Worm (Caenorhabditis elegans) whole organism, L1 larva: ENCODE results near the gene M05D6.9.

ENCODE experiments used
- C16A3.4 ChIP-seq: fragments of 150-350 bp; optimal IDR thresholded peaks from 2 replicates; lab custom pipeline; 2014; ENCODE audit warnings: missing biosample characterization, missing genetic modification characterization
- C34B4.2 ChIP-seq: sonication (generic microtip); optimal IDR thresholded peaks from 2 replicates; lab custom pipeline; 2017; ENCODE audit warnings: mild to moderate bottlenecking, missing genetic modification characterization, missing compliant biosample characterization
- F16B12.6 ChIP-seq: fragments of 150-350 bp; optimal IDR thresholded peaks from 2 replicates; lab custom pipeline; 2014; ENCODE audit warnings: missing biosample characterization, missing genetic modification characterization
- Y116A8C.19 ChIP-seq: sonication (generic microtip); optimal IDR thresholded peaks from 2 replicates; lab custom pipeline; 2016; ENCODE audit warnings: missing compliant biosample characterization, missing genetic modification characterization, borderline replicate concordance
- aha-1 ChIP-seq: fragments of 150-350 bp; optimal IDR thresholded peaks from 2 replicates; lab custom pipeline; 2014; ENCODE audit warnings: missing biosample characterization, missing genetic modification characterization
- alr-1 ChIP-seq: fragments of 200-800 bp; sonication (Bioruptor generic); optimal IDR thresholded peaks from 2 replicates; lab custom pipeline; 2018; ENCODE audit warnings: borderline replicate concordance, mild to moderate bottlenecking, missing genetic modification characterization, missing compliant biosample characterization
- aly-2 ChIP-seq: fragments of 150-350 bp; optimal IDR thresholded peaks from 2 replicates; lab custom pipeline; 2014; ENCODE audit warnings: missing biosample characterization, missing genetic modification characterization
- ama-1 ChIP-seq: fragments of 150-350 bp; optimal IDR thresholded peaks from 2 replicates; lab custom pipeline; 2014
- blmp-1 ChIP-seq: fragments of 150-350 bp; optimal IDR thresholded peaks from 2 replicates; lab custom pipeline; 2014; ENCODE audit warnings: missing biosample characterization, missing genetic modification characterization
- ceh-63 ChIP-seq: fragments of 200-800 bp; sonication (Bioruptor generic); optimal IDR thresholded peaks from 2 replicates; lab custom pipeline; 2018; ENCODE audit warnings: mild to moderate bottlenecking, missing genetic modification characterization, missing compliant biosample characterization
- ceh-8 ChIP-seq: fragments of 200-800 bp; sonication (Bioruptor generic); optimal IDR thresholded peaks from 2 replicates; lab custom pipeline; 2018; ENCODE audit warnings: mild to moderate bottlenecking, missing genetic modification characterization, moderate library complexity, missing compliant biosample characterization
- ceh-82 ChIP-seq, 3 experiments: fragments of 150-350 bp in 1 of 3; sonication (generic microtip) in 2 of 3; optimal IDR thresholded peaks; 2 replicates each; lab custom pipeline; 2014 to 2017; ENCODE audit warnings: missing biosample characterization in 3 of 3, missing genetic modification characterization in 3 of 3
- ceh-88 ChIP-seq: fragments of 200-800 bp; sonication (Bioruptor generic); IDR thresholded peaks from 2 replicates; pipeline ENCODE4 v1.3.6; 2022; ENCODE audit warnings: missing genetic modification characterization, missing compliant biosample characterization
- dpl-1 ChIP-seq, 3 experiments: fragments of 150-350 bp in 2 of 3; sonication (generic microtip) in 1 of 3; optimal IDR thresholded peaks; 2 replicates each; lab custom pipeline; 2014 to 2017; ENCODE audit warnings: missing biosample characterization in 3 of 3, missing genetic modification characterization in 3 of 3, missing genetic modification reagents in 3 of 3
- dsc-1 ChIP-seq: sonication (generic microtip); optimal IDR thresholded peaks from 2 replicates; lab custom pipeline; 2016; ENCODE audit warnings: mild to moderate bottlenecking, missing genetic modification characterization, missing compliant biosample characterization
- efl-1 ChIP-seq, 4 experiments: fragments of 150-350 bp; optimal IDR thresholded peaks in 3 of 4; peaks in 1 of 4; 1 replicate in 1 of 4; 2 replicates in 3 of 4; lab custom pipeline; 2014; ENCODE audit warnings: missing biosample characterization in 2 of 4, missing genetic modification characterization in 2 of 4, missing genetic modification reagents in 2 of 4
- efl-3 ChIP-seq: fragments of 200-800 bp; sonication (Bioruptor generic); optimal IDR thresholded peaks from 2 replicates; lab custom pipeline; 2018; ENCODE audit warnings: mild to moderate bottlenecking, missing genetic modification characterization, missing compliant biosample characterization
- egl-27 ChIP-seq, 2 experiments: fragments of 150-350 bp in 1 of 2; sonication (generic microtip); optimal IDR thresholded peaks; 3 replicates each; lab custom pipeline; 2017 to 2018; ENCODE audit warnings: missing biosample characterization in 2 of 2, missing genetic modification characterization in 2 of 2, missing genetic modification reagents in 2 of 2
- elt-2 ChIP-seq: sonication (generic microtip); optimal IDR thresholded peaks from 2 replicates; lab custom pipeline; 2016; ENCODE audit warnings: missing genetic modification characterization, mild to moderate bottlenecking, inconsistent platforms, missing compliant biosample characterization, missing genetic modification reagents
- ets-5 ChIP-seq: fragments of 200-800 bp; sonication (Bioruptor generic); IDR thresholded peaks from 2 replicates; pipeline ENCODE4 v1.3.6; 2022; ENCODE audit warnings: missing genetic modification characterization, missing compliant biosample characterization
- fkh-4 ChIP-seq: sonication (generic microtip); optimal IDR thresholded peaks from 2 replicates; lab custom pipeline; 2016; ENCODE audit warnings: missing compliant biosample characterization, missing genetic modification characterization, borderline replicate concordance
- fkh-8 ChIP-seq: sonication (generic microtip); optimal IDR thresholded peaks from 2 replicates; lab custom pipeline; 2016; ENCODE audit warnings: mild to moderate bottlenecking, missing genetic modification characterization, missing compliant biosample characterization
- fos-1 ChIP-seq: fragments of 150-350 bp; optimal IDR thresholded peaks from 2 replicates; lab custom pipeline; 2014; ENCODE audit warnings: missing biosample characterization, missing genetic modification characterization
- hlh-17 ChIP-seq: fragments of 200-800 bp; sonication (Bioruptor generic); optimal IDR thresholded peaks from 2 replicates; lab custom pipeline; 2018; ENCODE audit warnings: missing genetic modification characterization, mild to moderate bottlenecking, missing compliant biosample characterization, moderate library complexity, borderline replicate concordance
- hlh-4 ChIP-seq: sonication (generic microtip); optimal IDR thresholded peaks from 2 replicates; lab custom pipeline; 2016; ENCODE audit warnings: mild to moderate bottlenecking, missing genetic modification characterization, missing compliant biosample characterization
- lin-14 ChIP-seq: fragments of 200-800 bp; sonication (Bioruptor generic); optimal IDR thresholded peaks from 2 replicates; lab custom pipeline; 2018; ENCODE audit warnings: mild to moderate bottlenecking, missing genetic modification characterization, moderate library complexity, missing compliant biosample characterization
- lin-15B ChIP-seq: fragments of 150-350 bp; sonication (generic microtip); optimal IDR thresholded peaks from 3 replicates; lab custom pipeline; 2014; ENCODE audit warnings: missing biosample characterization, missing genetic modification characterization
- lin-39 ChIP-seq: fragments of 150-350 bp; optimal IDR thresholded peaks from 2 replicates; lab custom pipeline; 2014; ENCODE audit warnings: missing biosample characterization, missing genetic modification reagents, missing genetic modification characterization
- lsy-2 ChIP-seq, 2 experiments: fragments of 150-350 bp; optimal IDR thresholded peaks; 2 replicates each; lab custom pipeline; 2014; ENCODE audit warnings: missing biosample characterization in 2 of 2, missing genetic modification characterization in 2 of 2
- mab-9 ChIP-seq: fragments of 200-800 bp; sonication (Bioruptor generic); IDR thresholded peaks from 2 replicates; pipeline ENCODE4 v1.3.6; 2022; ENCODE audit warnings: missing genetic modification reagents, missing genetic modification characterization, missing compliant biosample characterization
- mdl-1 ChIP-seq, 2 experiments: fragments of 150-350 bp; optimal IDR thresholded peaks; 2 replicates each; lab custom pipeline; 2014 to 2017; ENCODE audit warnings: missing biosample characterization in 2 of 2, missing genetic modification characterization in 2 of 2, inconsistent platforms in 1 of 2
- mef-2 ChIP-seq: fragments of 150-350 bp; optimal IDR thresholded peaks from 2 replicates; lab custom pipeline; 2014; ENCODE audit warnings: missing biosample characterization, missing genetic modification characterization
- nhr-11 ChIP-seq: fragments of 150-350 bp; optimal IDR thresholded peaks from 2 replicates; lab custom pipeline; 2014; ENCODE audit warnings: missing biosample characterization, missing genetic modification characterization
- nhr-12 ChIP-seq: sonication (generic microtip); optimal IDR thresholded peaks from 2 replicates; lab custom pipeline; 2017; ENCODE audit warnings: missing biosample characterization, missing genetic modification characterization
- nhr-19 ChIP-seq: fragments of 200-800 bp; sonication (Bioruptor generic); conservative IDR thresholded peaks from 2 replicates; pipeline ENCODE4 v1.3.6; 2022; ENCODE audit warnings: missing genetic modification characterization, missing compliant biosample characterization
- nhr-28 ChIP-seq: fragments of 150-350 bp; optimal IDR thresholded peaks from 2 replicates; lab custom pipeline; 2014; ENCODE audit warnings: missing biosample characterization, missing genetic modification characterization
- nhr-47 ChIP-seq: sonication (generic microtip); optimal IDR thresholded peaks from 2 replicates; lab custom pipeline; 2016; ENCODE audit warnings: mild to moderate bottlenecking, missing genetic modification characterization, moderate library complexity, missing compliant biosample characterization
- nhr-71 ChIP-seq: sonication (generic microtip); optimal IDR thresholded peaks from 2 replicates; lab custom pipeline; 2016; ENCODE audit warnings: mild to moderate bottlenecking, missing genetic modification characterization, moderate library complexity, missing compliant biosample characterization
- nhr-76 ChIP-seq: sonication (generic microtip); optimal IDR thresholded peaks from 2 replicates; lab custom pipeline; 2017; ENCODE audit warnings: missing biosample characterization, missing genetic modification characterization
- nhr-77 ChIP-seq: fragments of 150-350 bp; optimal IDR thresholded peaks from 2 replicates; lab custom pipeline; 2014; ENCODE audit warnings: missing biosample characterization, missing genetic modification characterization
- nhr-85 ChIP-seq: sonication (generic microtip); peaks from one replicate; lab custom pipeline; 2016; ENCODE audit warnings: missing genetic modification characterization, inconsistent platforms, missing compliant biosample characterization
- nhr-90 ChIP-seq: sonication (generic microtip); optimal IDR thresholded peaks from 2 replicates; lab custom pipeline; 2016; ENCODE audit warnings: mild to moderate bottlenecking, missing genetic modification characterization, missing compliant biosample characterization; ENCODE audit not compliant: poor library complexity
- pqm-1 ChIP-seq: sonication (generic microtip); optimal IDR thresholded peaks from 3 replicates; lab custom pipeline; 2017; ENCODE audit warnings: missing biosample characterization, missing genetic modification characterization
- snpc-4 ChIP-seq: fragments of 150-350 bp; optimal IDR thresholded peaks from 2 replicates; lab custom pipeline; 2014; ENCODE audit warnings: missing biosample characterization, missing genetic modification characterization
- swsn-7 ChIP-seq: sonication (generic microtip); optimal IDR thresholded peaks from 2 replicates; lab custom pipeline; 2016; ENCODE audit warnings: missing genetic modification characterization, missing compliant biosample characterization
- tbx-2 ChIP-seq: sonication (generic microtip); optimal IDR thresholded peaks from 2 replicates; lab custom pipeline; 2016; ENCODE audit warnings: missing genetic modification characterization, missing compliant biosample characterization
- unc-30 ChIP-seq: sonication (generic microtip); optimal IDR thresholded peaks from 2 replicates; lab custom pipeline; 2017; ENCODE audit warnings: missing biosample characterization, missing genetic modification characterization
- unc-86 ChIP-seq: sonication (generic microtip); optimal IDR thresholded peaks from 2 replicates; lab custom pipeline; 2016; ENCODE audit warnings: missing genetic modification characterization, missing compliant biosample characterization
- unc-98 ChIP-seq: fragments of 200-800 bp; sonication (Bioruptor generic); IDR thresholded peaks from 2 replicates; pipeline ENCODE4 v1.3.6; 2022; ENCODE audit warnings: missing genetic modification characterization, missing compliant biosample characterization
- vab-15 ChIP-seq: sonication (generic microtip); optimal IDR thresholded peaks from 2 replicates; lab custom pipeline; 2017; ENCODE audit warnings: missing genotype, mild to moderate bottlenecking, missing genetic modification characterization, missing compliant biosample characterization
- zag-1 ChIP-seq: fragments of 150-350 bp; optimal IDR thresholded peaks from 2 replicates; lab custom pipeline; 2014; ENCODE audit warnings: missing biosample characterization, missing genetic modification characterization
- ztf-4 ChIP-seq: fragments of 150-350 bp; optimal IDR thresholded peaks from 2 replicates; lab custom pipeline; 2014; ENCODE audit warnings: missing biosample characterization, missing genetic modification characterization

Gene M05D6.9

DNA sequence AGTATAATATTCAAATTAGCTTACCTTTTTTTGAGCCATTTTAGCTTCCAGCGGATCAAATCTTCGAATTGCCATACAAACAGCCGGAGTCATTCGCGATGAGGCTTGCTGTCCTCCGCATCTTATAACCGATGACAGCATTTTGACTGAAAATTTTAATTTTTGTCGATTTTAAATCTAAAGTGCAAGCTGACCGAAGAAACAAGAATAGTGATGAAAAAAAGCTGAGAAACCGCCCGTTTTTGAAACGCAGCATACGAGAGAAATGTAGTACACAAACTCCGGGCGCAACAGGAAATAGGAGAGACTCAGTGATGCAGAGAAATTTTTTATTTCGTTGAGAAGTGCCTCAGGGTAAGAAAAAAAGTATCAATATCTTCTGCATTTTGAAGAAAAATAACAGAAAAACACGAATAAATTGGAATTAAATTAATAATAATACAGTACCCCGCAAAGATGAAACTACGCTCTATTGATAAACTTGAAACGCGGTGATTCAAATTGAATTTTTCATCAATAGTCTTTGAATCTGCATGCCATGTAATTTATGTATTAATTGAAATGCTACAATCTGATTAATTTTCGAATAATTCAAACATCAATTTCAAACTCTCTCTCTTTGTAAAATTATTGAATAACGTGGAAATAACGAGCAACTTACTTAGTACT lies 10.8 kb upstream of the M05D6.9 start:
- TF ChIP-seq nhr-76 (no peak), dpl-1 (GFP tag; optimal IDR thresholded peaks at IDR 0.05; lab: Kevin White, UChicago) (peak; percentile 45 to 75 (median 56)), fos-1 (no peak), nhr-77 (no peak), aly-2 (tag; lab: Kevin White, UChicago) (no peak), F16B12.6 (tag; lab: Kevin White, UChicago) (no peak), nhr-90 (no peak), hlh-17 (GFP tag; lab: Kevin White, UChicago) (no peak), nhr-71 (tag; lab: Kevin White, UChicago) (peak; percentile 48), ceh-82 (tag; optimal IDR thresholded peaks at IDR 0.05; lab: Kevin White, UChicago) (peak in 1 of 3 experiments; percentile 34), efl-3 (GFP tag; lab: Kevin White, UChicago) (no peak), Y116A8C.19 (tag; lab: Kevin White, UChicago) (no peak), nhr-11 (tag; lab: Kevin White, UChicago) (no peak), mdl-1 (tag; optimal IDR thresholded peaks at IDR 0.05; lab: Kevin White, UChicago) (no peak), snpc-4 (tag; lab: Kevin White, UChicago) (no peak), C34B4.2 (tag; lab: Kevin White, UChicago) (no peak), ceh-63 (no peak), ztf-4 (tag; lab: Kevin White, UChicago) (no peak), pqm-1 (no peak), fkh-4 (tag; lab: Kevin White, UChicago) (no peak), lin-15B (no peak), elt-2 (no peak), lin-39 (tag; lab: Kevin White, UChicago) (no peak), ceh-88 (GFP tag; lab: Robert Waterston, UW) (no peak), lin-14 (GFP tag; lab: Kevin White, UChicago) (peak; percentile 69), C16A3.4 (tag; lab: Kevin White, UChicago) (no peak), alr-1 (tag; lab: Kevin White, UChicago) (no peak), aha-1 (tag; lab: Kevin White, UChicago) (no peak), tbx-2 (tag; lab: Kevin White, UChicago) (no peak), nhr-19 (GFP tag; lab: Robert Waterston, UW) (peak; percentile 33), swsn-7 (tag; lab: Kevin White, UChicago) (peak; percentile 13), ceh-8 (GFP tag; lab: Kevin White, UChicago) (no peak), mab-9 (GFP tag; lab: Robert Waterston, UW) (no peak), egl-27 (tag; optimal IDR thresholded peaks at IDR 0.05; lab: Kevin White, UChicago) (no peak), ama-1 (lab: Kevin White, UChicago) (no peak), unc-86 (tag; lab: Kevin White, UChicago) (peak; percentile 6), efl-1 (optimal IDR thresholded peaks at IDR 0.05; lab: Kevin White, UChicago) (peak; percentile 33 to 51), efl-1 (GFP tag; optimal IDR thresholded peaks at IDR 0.05 in 1 of 2; lab: Kevin White, UChicago) (peak; percentile 68 to 93), vab-15 (tag; lab: Kevin White, UChicago) (no peak), dsc-1 (tag; lab: Kevin White, UChicago) (no peak), nhr-28 (tag; lab: Kevin White, UChicago) (no peak), hlh-4 (tag; lab: Kevin White, UChicago) (no peak), ets-5 (no peak), lsy-2 (tag; optimal IDR thresholded peaks at IDR 0.05; lab: Kevin White, UChicago) (peak; percentile 56 to 93), mef-2 (tag; lab: Kevin White, UChicago) (no peak), blmp-1 (tag; lab: Kevin White, UChicago) (no peak), nhr-12 (tag; lab: Kevin White, UChicago) (no peak), unc-30 (tag; lab: Kevin White, UChicago) (no peak), unc-98 (GFP tag; lab: Robert Waterston, UW) (no peak), nhr-47 (tag; lab: Kevin White, UChicago) (peak; percentile 2), zag-1 (tag; lab: Kevin White, UChicago) (no peak), nhr-85 (tag; lab: Kevin White, UChicago) (peak; percentile 66), fkh-8 (no peak)
